Worm (Caenorhabditis elegans) whole organism, young adult: ENCODE results near the gene T23B12.11.

Experiments used
- B0019.2 ChIP-seq: fragments of 200-800 bp; sonication (Bioruptor generic); conservative IDR thresholded peaks from 2 replicates; pipeline ENCODE4 v1.3.6; 2022; ENCODE audit warnings: missing genetic modification reagents, missing genetic modification characterization, missing compliant biosample characterization
- F10E7.11 ChIP-seq: sonication (generic microtip); optimal IDR thresholded peaks from 2 replicates; lab custom pipeline; 2017; ENCODE audit warnings: mild to moderate bottlenecking, missing genetic modification characterization, moderate library complexity, missing compliant biosample characterization
- F33H1.4 ChIP-seq: fragments of 200-800 bp; sonication (Bioruptor generic); IDR thresholded peaks from 2 replicates; pipeline ENCODE4 v1.3.6; 2022; ENCODE audit warnings: missing genetic modification reagents, missing genetic modification characterization, missing compliant biosample characterization
- F49E8.2 ChIP-seq: sonication (generic microtip); optimal IDR thresholded peaks from 3 replicates; lab custom pipeline; 2017; ENCODE audit warnings: missing genetic modification characterization, mild to moderate bottlenecking, missing compliant biosample characterization, antibody characterized with exemption, moderate library complexity; ENCODE audit not compliant: insufficient read depth
- K11D2.4 ChIP-seq: fragments of 200-800 bp; sonication (Bioruptor generic); IDR thresholded peaks from 2 replicates; pipeline ENCODE4 v1.3.6; 2022; ENCODE audit warnings: missing genetic modification reagents, missing genetic modification characterization, missing compliant biosample characterization
- Y53F4B.3 ChIP-seq: fragments of 200-800 bp; sonication (Bioruptor generic); IDR thresholded peaks from 2 replicates; pipeline ENCODE4 v1.3.6; 2022; ENCODE audit warnings: missing genetic modification reagents, missing genetic modification characterization, missing compliant biosample characterization
- Y53G8AR.9 ChIP-seq: fragments of 200-800 bp; sonication (Bioruptor generic); conservative IDR thresholded peaks from 2 replicates; pipeline ENCODE4 v1.3.6; 2022; ENCODE audit warnings: missing genetic modification reagents, missing genetic modification characterization, missing compliant biosample characterization
- Y67H2A.10 ChIP-seq: fragments of 200-800 bp; sonication (Bioruptor generic); conservative IDR thresholded peaks from 2 replicates; pipeline ENCODE4 v1.3.6; 2022; ENCODE audit warnings: missing genetic modification reagents, missing genetic modification characterization, missing compliant biosample characterization
- Y95B8A.8 ChIP-seq: fragments of 200-800 bp; sonication (Bioruptor generic); IDR thresholded peaks from 2 replicates; pipeline ENCODE4 v1.3.6; 2022; ENCODE audit warnings: missing genetic modification reagents, missing genetic modification characterization, missing compliant biosample characterization
- aptf-3 ChIP-seq: fragments of 200-800 bp; sonication (Bioruptor generic); IDR thresholded peaks from 2 replicates; pipeline ENCODE4 v1.3.6; 2022; ENCODE audit warnings: missing genetic modification characterization, missing compliant biosample characterization
- atf-7 ChIP-seq: sonication (generic microtip); optimal IDR thresholded peaks from 2 replicates; lab custom pipeline; 2017; ENCODE audit warnings: mild to moderate bottlenecking, missing genetic modification characterization, missing compliant biosample characterization
- attf-3 ChIP-seq: fragments of 200-800 bp; sonication (Bioruptor generic); conservative IDR thresholded peaks from 2 replicates; pipeline ENCODE4 v1.3.6; 2022; ENCODE audit warnings: missing genetic modification reagents, missing genetic modification characterization, missing compliant biosample characterization
- attf-6 ChIP-seq: fragments of 200-800 bp; sonication (Bioruptor generic); IDR thresholded peaks from 2 replicates; pipeline ENCODE4 v1.3.6; 2022; ENCODE audit warnings: missing genetic modification reagents, missing genetic modification characterization, missing compliant biosample characterization
- ceh-100 ChIP-seq: fragments of 200-800 bp; sonication (Bioruptor generic); IDR thresholded peaks from 2 replicates; pipeline ENCODE4 v1.3.6; 2022; ENCODE audit warnings: missing genetic modification reagents, missing genetic modification characterization, missing compliant biosample characterization
- ceh-27 ChIP-seq: fragments of 200-800 bp; sonication (Bioruptor generic); optimal IDR thresholded peaks from 2 replicates; lab custom pipeline; 2018; ENCODE audit warnings: mild to moderate bottlenecking, missing genetic modification characterization, moderate library complexity, missing compliant biosample characterization
- ceh-58 ChIP-seq: fragments of 200-800 bp; sonication (Bioruptor generic); IDR thresholded peaks from 2 replicates; pipeline ENCODE4 v1.3.6; 2022; ENCODE audit warnings: missing genetic modification characterization, missing compliant biosample characterization
- ceh-79 ChIP-seq: sonication (generic microtip); optimal IDR thresholded peaks from 2 replicates; lab custom pipeline; 2017; ENCODE audit warnings: mild to moderate bottlenecking, missing genetic modification characterization, missing compliant biosample characterization
- chd-7 ChIP-seq: sonication (generic microtip); optimal IDR thresholded peaks from 2 replicates; lab custom pipeline; 2016; ENCODE audit warnings: mild to moderate bottlenecking, missing genetic modification characterization, moderate library complexity, missing compliant biosample characterization
- die-1 ChIP-seq: sonication (generic microtip); optimal IDR thresholded peaks from 2 replicates; lab custom pipeline; 2016; ENCODE audit warnings: missing genotype, mild to moderate bottlenecking, missing genetic modification characterization, missing compliant biosample characterization
- gei-17 ChIP-seq: fragments of 200-800 bp; sonication (Bioruptor generic); optimal IDR thresholded peaks from 2 replicates; lab custom pipeline; 2018; ENCODE audit warnings: mild to moderate bottlenecking, missing genetic modification characterization, missing compliant biosample characterization
- hlh-26 ChIP-seq: fragments of 200-800 bp; sonication (Bioruptor generic); conservative IDR thresholded peaks from 2 replicates; pipeline ENCODE4 v1.3.6; 2022; ENCODE audit warnings: missing genetic modification reagents, missing genetic modification characterization, missing compliant biosample characterization
- hrde-1 ChIP-seq: sonication (generic microtip); optimal IDR thresholded peaks from 2 replicates; lab custom pipeline; 2016; ENCODE audit warnings: missing genetic modification characterization, mild to moderate bottlenecking, missing compliant biosample characterization, moderate library complexity, missing genotype, missing genetic modification reagents, borderline replicate concordance
- hsf-1 ChIP-seq: fragments of 200-800 bp; sonication (Bioruptor generic); IDR thresholded peaks from 2 replicates; pipeline ENCODE4 v1.3.6; 2022; ENCODE audit warnings: missing genetic modification reagents, missing genetic modification characterization, missing compliant biosample characterization
- let-526 ChIP-seq: fragments of 200-800 bp; sonication (Bioruptor generic); IDR thresholded peaks from 2 replicates; pipeline ENCODE4 v1.3.6; 2022; ENCODE audit warnings: missing genetic modification reagents, missing genetic modification characterization, missing compliant biosample characterization
- let-607 ChIP-seq, 2 experiments: fragments of 200-800 bp in 1 of 2; sonication (Bioruptor generic) in 1 of 2; sonication (generic microtip) in 1 of 2; optimal IDR thresholded peaks; 2 replicates each; lab custom pipeline; 2016 to 2018; ENCODE audit warnings: mild to moderate bottlenecking in 2 of 2, missing compliant biosample characterization in 2 of 2, missing genetic modification characterization in 2 of 2, moderate library complexity in 2 of 2, missing genotype in 1 of 2
- lin-26 ChIP-seq: fragments of 200-800 bp; sonication (Bioruptor generic); IDR thresholded peaks from 2 replicates; pipeline ENCODE4 v1.3.6; 2022; ENCODE audit warnings: missing genetic modification reagents, missing genetic modification characterization, missing compliant biosample characterization
- lin-40 ChIP-seq: sonication (generic microtip); optimal IDR thresholded peaks from 2 replicates; lab custom pipeline; 2016; ENCODE audit warnings: missing genetic modification characterization, mild to moderate bottlenecking, missing compliant biosample characterization, missing genotype, missing genetic modification reagents
- lir-1 ChIP-seq: fragments of 200-800 bp; sonication (Bioruptor generic); conservative IDR thresholded peaks from 2 replicates; pipeline ENCODE4 v1.3.6; 2022; ENCODE audit warnings: missing genetic modification reagents, missing genetic modification characterization, missing compliant biosample characterization
- madf-10 ChIP-seq: sonication (generic microtip); optimal IDR thresholded peaks from 2 replicates; lab custom pipeline; 2016; ENCODE audit warnings: mild to moderate bottlenecking, missing genetic modification characterization, missing compliant biosample characterization
- nfya-2 ChIP-seq: fragments of 200-800 bp; sonication (Bioruptor generic); IDR thresholded peaks from 2 replicates; pipeline ENCODE4 v1.3.6; 2022; ENCODE audit warnings: missing genetic modification reagents, missing genetic modification characterization, missing compliant biosample characterization
- nhr-90 ChIP-seq: sonication (generic microtip); optimal IDR thresholded peaks from 2 replicates; lab custom pipeline; 2016; ENCODE audit warnings: missing genotype, mild to moderate bottlenecking, missing genetic modification characterization, missing compliant biosample characterization
- pha-4 ChIP-seq: fragments of 150-350 bp; sonication (generic microtip); optimal IDR thresholded peaks from 2 replicates; lab custom pipeline; 2014; ENCODE audit warnings: missing biosample characterization, missing genetic modification reagents, missing genetic modification characterization
- repo-1 ChIP-seq: sonication (generic microtip); optimal IDR thresholded peaks from 2 replicates; lab custom pipeline; 2017; ENCODE audit warnings: mild to moderate bottlenecking, missing genetic modification characterization, missing compliant biosample characterization
- sea-2 ChIP-seq: fragments of 200-800 bp; sonication (Bioruptor generic); IDR thresholded peaks from 2 replicates; pipeline ENCODE4 v1.3.6; 2022; ENCODE audit warnings: missing genetic modification characterization, missing compliant biosample characterization
- snpc-1.3 ChIP-seq: sonication (generic microtip); optimal IDR thresholded peaks from 2 replicates; lab custom pipeline; 2017; ENCODE audit warnings: missing genetic modification characterization, mild to moderate bottlenecking, missing compliant biosample characterization, antibody characterized with exemption, moderate library complexity, missing genotype, missing genetic modification reagents; ENCODE audit not compliant: insufficient read depth
- snpc-4 ChIP-seq, 5 experiments: fragments of 150-350 bp in 1 of 5; sonication (generic microtip) in 4 of 5; optimal IDR thresholded peaks; 2 replicates each; lab custom pipeline; 2014 to 2018; ENCODE audit warnings: missing genetic modification characterization in 5 of 5, missing biosample characterization in 3 of 5, antibody characterized with exemption in 2 of 5, mild to moderate bottlenecking in 2 of 5, missing compliant biosample characterization in 2 of 5, missing genotype in 2 of 5, moderate library complexity in 2 of 5, missing genetic modification reagents in 1 of 5
- tbx-9 ChIP-seq: sonication (generic microtip); optimal IDR thresholded peaks from 2 replicates; lab custom pipeline; 2016; ENCODE audit warnings: borderline replicate concordance, missing genetic modification characterization, inconsistent platforms, missing compliant biosample characterization
- ztf-22 ChIP-seq: fragments of 200-800 bp; sonication (Bioruptor generic); optimal IDR thresholded peaks from 2 replicates; lab custom pipeline; 2018; ENCODE audit warnings: mild to moderate bottlenecking, missing genetic modification characterization, moderate library complexity, missing compliant biosample characterization

T23B12.11 gene

DNA sequence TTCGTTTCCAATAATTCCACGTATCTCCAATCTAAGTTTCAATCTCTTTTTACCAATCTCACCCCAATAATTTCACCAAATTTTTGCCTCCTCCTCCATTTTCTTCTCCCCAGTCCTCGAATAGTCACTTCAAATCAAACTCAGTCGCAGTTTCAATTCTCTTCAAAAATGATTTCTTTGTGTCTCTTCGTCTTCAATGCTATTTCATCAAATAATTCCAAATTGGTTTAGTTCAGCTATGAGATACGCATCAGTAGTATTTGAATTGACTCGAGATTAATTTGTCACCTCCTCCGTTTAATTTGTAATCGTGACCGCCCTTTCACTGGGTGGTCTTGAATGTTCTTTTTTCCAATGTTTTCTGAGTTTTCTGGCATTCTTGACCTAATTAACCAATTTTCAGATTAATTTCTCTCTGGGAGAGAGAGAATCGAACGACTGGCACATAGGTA lies at the start of gene T23B12.11:
T23B12.11 (plus strand) TSS at position 402 of the 452 bp plus-strand sequence.
- no peak for TF ChIP-seq let-607 (tag; optimal IDR thresholded peaks at IDR 0.05; lab: Kevin White, UChicago)
- no peak for TF ChIP-seq F33H1.4 (GFP tag; lab: Robert Waterston, UW)

DNA sequence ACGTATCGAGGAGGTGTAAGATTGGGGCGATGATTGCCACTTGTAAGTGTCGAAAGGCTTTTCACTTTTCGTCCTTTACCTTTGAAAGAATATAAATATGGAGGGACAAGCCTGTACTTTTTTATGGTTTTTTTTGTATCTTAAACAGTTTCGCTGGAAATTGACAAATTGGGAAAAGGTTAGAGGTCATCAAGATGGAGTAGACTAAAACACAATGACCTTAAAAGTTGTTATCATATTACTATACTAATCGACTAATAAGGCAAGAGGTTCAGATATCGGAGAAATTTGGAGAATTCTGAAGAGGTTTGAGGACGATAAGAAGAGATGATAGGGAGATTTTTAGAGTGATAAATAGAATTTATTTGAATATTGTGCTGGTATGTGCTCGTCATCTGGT lies 49.0 kb upstream of the T23B12.11 start:
- TF ChIP-seq Y95B8A.8 (GFP tag; lab: Robert Waterston, UW) (no peak), ztf-22 (GFP tag; lab: Kevin White, UChicago) (no peak), hrde-1 (no peak), ceh-100 (GFP tag; lab: Robert Waterston, UW) (no peak), Y67H2A.10 (GFP tag; lab: Robert Waterston, UW) (no peak), let-607 (tag; optimal IDR thresholded peaks at IDR 0.05; lab: Kevin White, UChicago) (no peak), K11D2.4 (GFP tag; lab: Robert Waterston, UW) (no peak), F33H1.4 (GFP tag; lab: Robert Waterston, UW) (no peak), let-526 (no peak), die-1 (no peak), tbx-9 (no peak), atf-7 (no peak)

ce11 chrV:8406911-8407310 lies 48.3 kb upstream of the T23B12.11 start:
- TF ChIP-seq lin-40 (peak; percentile 2), gei-17 (no peak)

ce11 chrV:8409594-8409993 lies 45.6 kb upstream of the T23B12.11 start:
- TF ChIP-seq attf-3 (no peak), hsf-1 (GFP tag; lab: Robert Waterston, UW) (no peak), madf-10 (no peak), sea-2 (no peak), lin-26 (GFP tag; lab: Robert Waterston, UW) (no peak), nfya-2 (no peak), hlh-26 (GFP tag; lab: Robert Waterston, UW) (no peak), lin-40 (no peak), ceh-58 (no peak), ceh-79 (tag; lab: Kevin White, UChicago) (no peak), ceh-27 (no peak)

ce11 chrV:8410406-8410805 lies 44.8 kb upstream of the T23B12.11 start, which contains the start of gene F52E1.2:
Gene F52E1.2, plus strand, starts transcription at chrV:8410595.
- TF ChIP-seq attf-6 (GFP tag; lab: Robert Waterston, UW) (no peak), let-607 (tag; optimal IDR thresholded peaks at IDR 0.05; lab: Kevin White, UChicago) (no peak), aptf-3 (no peak), chd-7 (tag; lab: Kevin White, UChicago) (no peak), nhr-90 (no peak), Y53G8AR.9 (GFP tag; lab: Robert Waterston, UW) (no peak), repo-1 (tag; lab: Kevin White, UChicago) (no peak), snpc-4 (GFP tag; optimal IDR thresholded peaks at IDR 0.05; lab: Kevin White, UChicago) (no peak), snpc-4 (tag; optimal IDR thresholded peaks at IDR 0.05; lab: Kevin White, UChicago) (no peak), K11D2.4 (GFP tag; lab: Robert Waterston, UW) (no peak), F10E7.11 (tag; lab: Kevin White, UChicago) (no peak), pha-4 (tag; lab: Kevin White, UChicago) (no peak), F33H1.4 (GFP tag; lab: Robert Waterston, UW) (no peak), hrde-1 (no peak), F49E8.2 (tag; lab: Kevin White, UChicago) (no peak), ceh-100 (GFP tag; lab: Robert Waterston, UW) (no peak), ceh-58 (no peak), snpc-1.3 (tag; lab: Kevin White, UChicago) (no peak), B0019.2 (GFP tag; lab: Robert Waterston, UW) (no peak), lir-1 (no peak), Y53F4B.3 (GFP tag; lab: Robert Waterston, UW) (no peak)
